Fruit fly (Drosophila melanogaster) whole organism, embryonic: Measurements from ENCODE around the gene Phyhd1.

ENCODE experiments used
- Ada2b ChIP-seq: fragments of 200-800 bp; sonication (Bioruptor generic); IDR thresholded peaks from 2 replicates; pipeline ENCODE4 v1.3.6; 2022; ENCODE audit warnings: missing biosample characterization, missing genetic modification characterization
- B-H1 ChIP-seq: fragments of 200-800 bp; sonication (Bioruptor generic); IDR thresholded peaks from 3 replicates; pipeline ENCODE4 v1.3.6; 2022; ENCODE audit warnings: missing biosample characterization, missing genetic modification characterization
- CG10979 ChIP-seq: fragments of 200-800 bp; sonication (Bioruptor generic); optimal IDR thresholded peaks from 2 replicates; lab custom pipeline; 2018; ENCODE audit warnings: missing biosample characterization, mild to moderate bottlenecking, missing genetic modification characterization, moderate library complexity
- CG12155 ChIP-seq: fragments of 200-800 bp; sonication (Bioruptor generic); optimal IDR thresholded peaks from 3 replicates; lab custom pipeline; 2016; ENCODE audit warnings: missing biosample characterization, missing genetic modification characterization
- CG12299 ChIP-seq: fragments of 200-800 bp; sonication (Bioruptor generic); optimal IDR thresholded peaks from 2 replicates; lab custom pipeline; 2018; ENCODE audit warnings: missing biosample characterization, mild to moderate bottlenecking, missing genetic modification characterization
- CG13424 ChIP-seq: fragments of 200-800 bp; sonication (Bioruptor generic); optimal IDR thresholded peaks from 2 replicates; lab custom pipeline; 2019; ENCODE audit warnings: missing biosample characterization, mild to moderate bottlenecking, missing genetic modification characterization, moderate library complexity
- CG14965 ChIP-seq: fragments of 200-800 bp; sonication (Bioruptor generic); optimal IDR thresholded peaks from 2 replicates; lab custom pipeline; 2016; ENCODE audit warnings: missing biosample characterization, missing genetic modification characterization, borderline replicate concordance
- CG15601 ChIP-seq: fragments of 200-800 bp; sonication (Bioruptor generic); optimal IDR thresholded peaks from 3 replicates; lab custom pipeline; 2019; ENCODE audit warnings: missing biosample characterization, mild to moderate bottlenecking, missing genetic modification characterization, moderate library complexity
- CG17829 ChIP-seq: fragments of 200-800 bp; optimal IDR thresholded peaks from 2 replicates; lab custom pipeline; 2019; ENCODE audit warnings: missing biosample characterization, mild to moderate bottlenecking, missing genetic modification characterization, moderate library complexity
- CG1832 ChIP-seq: fragments of 200-800 bp; sonication (Bioruptor generic); optimal IDR thresholded peaks from 2 replicates; lab custom pipeline; 2017; ENCODE audit warnings: missing biosample characterization, mild to moderate bottlenecking, missing genetic modification characterization, inconsistent platforms
- CG31388 ChIP-seq: fragments of 200-800 bp; sonication (Bioruptor generic); optimal IDR thresholded peaks from 2 replicates; lab custom pipeline; 2016; ENCODE audit warnings: missing biosample characterization, missing genetic modification characterization
- CG3163 ChIP-seq: fragments of 200-800 bp; sonication (Bioruptor generic); optimal IDR thresholded peaks from 3 replicates; lab custom pipeline; 2016; ENCODE audit warnings: missing biosample characterization, missing genetic modification characterization
- CG3281 ChIP-seq: fragments of 200-800 bp; sonication (Bioruptor generic); optimal IDR thresholded peaks from 3 replicates; lab custom pipeline; 2017; ENCODE audit warnings: missing biosample characterization, mild to moderate bottlenecking, missing genetic modification characterization
- CG34376 ChIP-seq: fragments of 200-800 bp; sonication (Bioruptor generic); optimal IDR thresholded peaks from 2 replicates; lab custom pipeline; 2018; ENCODE audit warnings: missing biosample characterization, mild to moderate bottlenecking, missing genetic modification characterization
- CG4730 ChIP-seq: fragments of 200-800 bp; sonication (Bioruptor generic); IDR thresholded peaks from 2 replicates; pipeline ENCODE4 v1.3.6; 2022; ENCODE audit warnings: missing biosample characterization, missing genetic modification characterization
- CG8944 ChIP-seq: fragments of 200-800 bp; sonication (Bioruptor generic); optimal IDR thresholded peaks from 3 replicates; lab custom pipeline; 2016; ENCODE audit warnings: missing biosample characterization, missing genetic modification characterization
- CG9876 ChIP-seq: fragments of 200-800 bp; sonication (Bioruptor generic); optimal IDR thresholded peaks from 2 replicates; lab custom pipeline; 2016; ENCODE audit warnings: missing biosample characterization, missing genetic modification characterization
- CkIIα-i1 ChIP-seq: fragments of 200-800 bp; sonication (Bioruptor generic); IDR thresholded peaks from 2 replicates; pipeline ENCODE4 v1.3.6; 2022; ENCODE audit warnings: missing biosample characterization, missing genetic modification characterization
- D ChIP-seq, 2 experiments: fragments of 200-800 bp in 1 of 2; fragments of >200 bp in 1 of 2; sonication (Bioruptor generic) in 1 of 2; optimal IDR thresholded peaks; 2 replicates in 1 of 2; 3 replicates in 1 of 2; lab custom pipeline; 2017; ENCODE audit warnings: mild to moderate bottlenecking in 1 of 2, missing biosample characterization in 1 of 2, missing genetic modification characterization in 1 of 2, missing genetic modification reagents in 1 of 2
- Fer2 ChIP-seq: fragments of 200-800 bp; sonication (Bioruptor generic); optimal IDR thresholded peaks from 2 replicates; lab custom pipeline; 2018; ENCODE audit warnings: missing biosample characterization, mild to moderate bottlenecking, missing genetic modification characterization, moderate library complexity
- Gsc ChIP-seq: fragments of 200-800 bp; sonication (Bioruptor generic); IDR thresholded peaks from 2 replicates; pipeline ENCODE4 v1.3.6; 2022; ENCODE audit warnings: missing biosample characterization, missing genetic modification characterization
- H2.0 ChIP-seq: fragments of 200-800 bp; sonication (Bioruptor generic); IDR thresholded peaks from 2 replicates; pipeline ENCODE4 v1.3.6; 2022; ENCODE audit warnings: missing biosample characterization, missing genetic modification characterization
- HLH4C ChIP-seq: fragments of 200-800 bp; sonication (Bioruptor generic); IDR thresholded peaks from 3 replicates; pipeline ENCODE4 v1.3.6; 2022; ENCODE audit warnings: missing biosample characterization, missing genetic modification characterization; ENCODE audit not compliant: partially characterized antibody
- HLHmδ ChIP-seq: fragments of 200-800 bp; sonication (Bioruptor generic); optimal IDR thresholded peaks from 2 replicates; lab custom pipeline; 2018; ENCODE audit warnings: missing biosample characterization, mild to moderate bottlenecking, missing genetic modification characterization, moderate library complexity
- Hr78 ChIP-seq, 2 experiments: fragments of 200-800 bp in 1 of 2; fragments of >200 bp in 1 of 2; sonication (Bioruptor generic) in 1 of 2; optimal IDR thresholded peaks; 2 replicates each; lab custom pipeline; 2017 to 2019; ENCODE audit warnings: missing biosample characterization in 2 of 2, missing genetic modification characterization in 2 of 2, mild to moderate bottlenecking in 1 of 2, moderate library complexity in 1 of 2
- MBD-R2 ChIP-seq: fragments of 200-800 bp; sonication (Bioruptor generic); IDR thresholded peaks from 2 replicates; pipeline ENCODE4 v1.3.6; 2022; ENCODE audit warnings: missing biosample characterization, missing genetic modification characterization
- MTF-1 ChIP-seq: fragments of 200-800 bp; sonication (Bioruptor generic); optimal IDR thresholded peaks from 2 replicates; lab custom pipeline; 2018; ENCODE audit warnings: missing biosample characterization, mild to moderate bottlenecking, missing genetic modification characterization, borderline replicate concordance
- Max ChIP-seq: fragments of 200-800 bp; sonication (Bioruptor generic); optimal IDR thresholded peaks from 2 replicates; lab custom pipeline; 2016; ENCODE audit warnings: missing biosample characterization, mild to moderate bottlenecking, missing genetic modification characterization
- Meics ChIP-seq: fragments of 200-800 bp; sonication (Bioruptor generic); optimal IDR thresholded peaks from 2 replicates; lab custom pipeline; 2017; ENCODE audit warnings: missing biosample characterization, mild to moderate bottlenecking, missing genetic modification characterization
- Rfx ChIP-seq: fragments of 200-800 bp; sonication (Bioruptor generic); IDR thresholded peaks from 2 replicates; pipeline ENCODE4 v1.3.6; 2022; ENCODE audit warnings: missing biosample characterization, missing genetic modification characterization
- crp ChIP-seq, 2 experiments: fragments of 200-800 bp; sonication (Bioruptor generic); optimal IDR thresholded peaks; 2 replicates in 1 of 2; 3 replicates in 1 of 2; lab custom pipeline; 2017; ENCODE audit warnings: missing biosample characterization in 2 of 2, missing genetic modification characterization in 2 of 2, mild to moderate bottlenecking in 1 of 2, moderate library complexity in 1 of 2
- dati ChIP-seq: fragments of 200-800 bp; sonication (Bioruptor generic); IDR thresholded peaks from 2 replicates; pipeline ENCODE4 v1.3.6; 2022; ENCODE audit warnings: missing biosample characterization, missing genetic modification characterization
- dm ChIP-seq: fragments of 200-800 bp; sonication (Bioruptor generic); optimal IDR thresholded peaks from 3 replicates; lab custom pipeline; 2016; ENCODE audit warnings: missing biosample characterization, missing genetic modification characterization
- dmrt99B ChIP-seq: fragments of 200-800 bp; sonication (Bioruptor generic); optimal IDR thresholded peaks from 2 replicates; lab custom pipeline; 2018; ENCODE audit warnings: missing biosample characterization, mild to moderate bottlenecking, missing genetic modification characterization, moderate library complexity
- dpn ChIP-seq, 2 experiments: fragments of 200-800 bp; sonication (Bioruptor generic); optimal IDR thresholded peaks; 3 replicates each; lab custom pipeline; 2016; ENCODE audit warnings: missing biosample characterization in 2 of 2, missing genetic modification characterization in 2 of 2
- exex ChIP-seq: fragments of 200-800 bp; sonication (Bioruptor generic); optimal IDR thresholded peaks from 4 replicates; lab custom pipeline; 2018; ENCODE audit warnings: missing biosample characterization, mild to moderate bottlenecking, missing genetic modification characterization, moderate library complexity
- gce ChIP-seq: fragments of 200-800 bp; sonication (Bioruptor generic); IDR thresholded peaks from 3 replicates; pipeline ENCODE4 v1.3.6; 2022; ENCODE audit warnings: missing biosample characterization, missing genetic modification characterization
- kay ChIP-seq: fragments of 200-800 bp; sonication (Bioruptor generic); optimal IDR thresholded peaks from 2 replicates; lab custom pipeline; 2016; ENCODE audit warnings: missing biosample characterization, missing genetic modification characterization
- odd ChIP-seq: fragments of 200-800 bp; sonication (Bioruptor generic); optimal IDR thresholded peaks from 2 replicates; lab custom pipeline; 2017; ENCODE audit warnings: missing biosample characterization, mild to moderate bottlenecking, missing genetic modification characterization
- onecut ChIP-seq: fragments of 200-800 bp; sonication (Bioruptor generic); IDR thresholded peaks from 2 replicates; pipeline ENCODE4 v1.3.6; 2022; ENCODE audit warnings: missing biosample characterization, missing genetic modification characterization
- p53 ChIP-seq: fragments of 200-800 bp; sonication (Bioruptor generic); optimal IDR thresholded peaks from 2 replicates; lab custom pipeline; 2016; ENCODE audit warnings: missing biosample characterization, missing genetic modification characterization
- pho ChIP-seq: fragments of 200-800 bp; sonication (Bioruptor generic); optimal IDR thresholded peaks from 2 replicates; lab custom pipeline; 2016; ENCODE audit warnings: missing biosample characterization, missing genetic modification characterization
- pita ChIP-seq: fragments of 200-800 bp; sonication (Bioruptor generic); optimal IDR thresholded peaks from 2 replicates; lab custom pipeline; 2017; ENCODE audit warnings: missing biosample characterization, mild to moderate bottlenecking, missing genetic modification characterization
- pros ChIP-seq: fragments of 200-800 bp; sonication (Bioruptor generic); optimal IDR thresholded peaks from 3 replicates; lab custom pipeline; 2019; ENCODE audit warnings: missing biosample characterization, mild to moderate bottlenecking, missing genetic modification characterization, moderate library complexity
- slou ChIP-seq: fragments of 200-800 bp; sonication (Bioruptor generic); optimal IDR thresholded peaks from 3 replicates; lab custom pipeline; 2016; ENCODE audit warnings: missing biosample characterization, missing genetic modification characterization
- usp ChIP-seq: fragments of >200 bp; optimal IDR thresholded peaks from 2 replicates; lab custom pipeline; 2017; ENCODE audit warnings: missing biosample characterization, missing genetic modification characterization
- vnd ChIP-seq: fragments of 200-800 bp; sonication (Bioruptor generic); IDR thresholded peaks from 3 replicates; pipeline ENCODE4 v1.3.6; 2022; ENCODE audit warnings: missing biosample characterization, missing genetic modification characterization; ENCODE audit not compliant: partially characterized antibody
- zen ChIP-seq: fragments of 200-800 bp; sonication (Bioruptor generic); optimal IDR thresholded peaks from 3 replicates; lab custom pipeline; 2018; ENCODE audit warnings: missing biosample characterization, mild to moderate bottlenecking, missing genetic modification characterization, moderate library complexity
- zf30C ChIP-seq: fragments of 200-800 bp; sonication (Bioruptor generic); optimal IDR thresholded peaks from 3 replicates; lab custom pipeline; 2018; ENCODE audit warnings: missing biosample characterization, mild to moderate bottlenecking, missing genetic modification characterization

Gene Phyhd1

DNA sequence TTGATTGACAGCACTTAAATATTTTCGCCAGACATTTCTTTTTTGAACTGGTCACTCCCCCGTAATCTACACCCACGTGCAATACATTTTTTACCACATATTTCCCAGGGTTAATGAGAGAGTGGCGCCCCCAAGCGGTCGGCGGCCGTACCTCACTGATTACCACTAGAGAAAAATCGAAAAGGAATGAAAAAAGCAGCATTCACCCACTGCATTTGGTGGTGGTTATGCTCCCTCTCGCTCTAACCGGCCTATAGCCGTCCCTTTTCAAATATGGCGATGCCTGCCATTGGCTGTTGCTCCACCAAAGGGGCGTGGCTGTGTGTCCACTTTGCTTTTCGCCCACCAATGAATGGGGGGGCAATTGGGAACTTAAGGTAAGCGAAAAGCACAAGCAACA is 15.8 kb downstream of the Phyhd1 start (continued):
- TF ChIP-seq exex (tag; lab: Kevin White, UChicago) (no peak), CG3163 (GFP tag; lab: Kevin White, UChicago) (no peak), MTF-1 (GFP tag; lab: Kevin White, UChicago) (peak; percentile 85), zf30C (GFP tag; lab: Kevin White, UChicago) (peak; percentile 58), CG1832 (GFP tag; lab: Kevin White, UChicago) (peak; percentile 92), crp (GFP tag; optimal IDR thresholded peaks at IDR 0.05; lab: Kevin White, UChicago) (peak in 1 of 2 experiments; percentile 0), usp (GFP tag; lab: Kevin White, UChicago) (no peak), B-H1 (no peak; the same call in 2 of the 3 replicates), CG15601 (tag; lab: Kevin White, UChicago) (peak; percentile 63), Gsc (GFP tag; lab: Robert Waterston, UW) (no peak), CG3281 (GFP tag; lab: Kevin White, UChicago) (peak; percentile 56), pros (peak; percentile 40), zen (tag; lab: Kevin White, UChicago) (peak; percentile 74), odd (GFP tag; lab: Kevin White, UChicago) (peak; percentile 74), pita (no peak), CkIIα-i1 (GFP tag; lab: Robert Waterston, UW) (no peak), pho (GFP tag; lab: Kevin White, UChicago) (no peak), Ada2b (GFP tag; lab: Robert Waterston, UW) (0 out of 2 replicates have a peak, but pooled peaks have one; percentile 34), Fer2 (tag; lab: Kevin White, UChicago) (peak; percentile 30), vnd (no peak), HLHmδ (peak; percentile 85), HLH4C (no peak), dpn (GFP tag; optimal IDR thresholded peaks at IDR 0.05; lab: Kevin White, UChicago) (peak; percentile 20 to 41), D (optimal IDR thresholded peaks at IDR 0.05; lab: Kevin White, UChicago) (no peak), D (GFP tag; optimal IDR thresholded peaks at IDR 0.05; lab: Kevin White, UChicago) (peak; percentile 66), CG10979 (tag; lab: Kevin White, UChicago) (peak; percentile 68), slou (GFP tag; lab: Kevin White, UChicago) (no peak), CG34376 (GFP tag; lab: Kevin White, UChicago) (peak; percentile 41), CG4730 (GFP tag; lab: Robert Waterston, UW) (peak; percentile 50; the same call in 1 of the 2 replicates), CG12299 (tag; lab: Kevin White, UChicago) (no peak), CG13424 (tag; lab: Kevin White, UChicago) (peak; percentile 58), CG8944 (no peak), H2.0 (GFP tag; lab: Robert Waterston, UW) (peak; percentile 29), Hr78 (GFP tag; optimal IDR thresholded peaks at IDR 0.05; lab: Kevin White, UChicago) (no peak), kay (no peak), CG31388 (GFP tag; lab: Kevin White, UChicago) (no peak), onecut (GFP tag; lab: Robert Waterston, UW) (peak; percentile 91), CG17829 (peak; percentile 68), p53 (GFP tag; lab: Kevin White, UChicago) (no peak), dm (peak; percentile 41), gce (GFP tag; lab: Robert Waterston, UW) (peak; percentile 77; the same call in 2 of the 3 replicates), dati (no peak), MBD-R2 (GFP tag; lab: Robert Waterston, UW) (no peak; the same call in 1 of the 2 replicates), Max (GFP tag; lab: Kevin White, UChicago) (peak; percentile 23), CG9876 (GFP tag; lab: Kevin White, UChicago) (no peak), Meics (GFP tag; lab: Kevin White, UChicago) (peak; percentile 58), CG12155 (no peak), Rfx (peak; percentile 55; the same call in 1 of the 2 replicates), dmrt99B (peak; percentile 51), CG14965 (GFP tag; lab: Kevin White, UChicago) (peak; percentile 98)
